Fruit fly (Drosophila melanogaster): ENCODE measurements around the gene Der-1.

Der-1 gene

dm6 chr2L:2013836-2014434 lies 40.2 kb downstream of the Der-1 start (continued):
- TF ChIP-seq CG15479 (GFP tag; optimal IDR thresholded peaks at IDR 0.05) (peak; percentile 21), Hr39 (optimal IDR thresholded peaks at IDR 0.05) (no peak), Xbp1 (GFP tag; optimal IDR thresholded peaks at IDR 0.05) (no peak), br (optimal IDR thresholded peaks at IDR 0.05) (no peak), CG9797 (GFP tag; optimal IDR thresholded peaks at IDR 0.05) (no peak), CG1832 (GFP tag; optimal IDR thresholded peaks at IDR 0.05) (peak; percentile 75), prd (optimal IDR thresholded peaks at IDR 0.05) (no peak), prd (GFP tag; IDR thresholded peaks at IDR 0.05) (peak; percentile 38; the same call in 1 of the 3 replicates), pros (GFP tag; optimal IDR thresholded peaks at IDR 0.05) (peak; percentile 51), Oli (tag; optimal IDR thresholded peaks at IDR 0.05) (no peak), crc (GFP tag; optimal IDR thresholded peaks at IDR 0.05) (no peak), al (GFP tag; IDR thresholded peaks at IDR 0.05) (no peak), CG17829 (tag; optimal IDR thresholded peaks at IDR 0.05) (no peak), Trl (optimal IDR thresholded peaks at IDR 0.05) (peak; percentile 12 to 39), Trl (GFP tag; optimal IDR thresholded peaks at IDR 0.05) (no peak), zfh2 (GFP tag; optimal IDR thresholded peaks at IDR 0.05) (no peak), CG7987 (GFP tag; optimal IDR thresholded peaks at IDR 0.05) (no peak), Dip2 (GFP tag; IDR thresholded peaks at IDR 0.05) (no peak), CG16813 (GFP tag; IDR thresholded peaks at IDR 0.05; ENCODE audit: partially characterized antibody) (no peak), CG10654 (GFP tag; optimal IDR thresholded peaks at IDR 0.05) (no peak), zen (tag; optimal IDR thresholded peaks at IDR 0.05) (peak; percentile 63), Dbx (GFP tag; IDR thresholded peaks at IDR 0.05) (no peak), ro (GFP tag; IDR thresholded peaks at IDR 0.05) (no peak), Ets65A (GFP tag) (no peak), CG17186 (GFP tag; optimal IDR thresholded peaks at IDR 0.05) (no peak), ara (GFP tag; IDR thresholded peaks at IDR 0.05) (no peak), Bteb2 (GFP tag; optimal IDR thresholded peaks at IDR 0.05) (no peak)

- TF ChIP-seq CG10565 (GFP tag; optimal IDR thresholded peaks at IDR 0.05) (no peak), CG9817 (tag; optimal IDR thresholded peaks at IDR 0.05) (peak; percentile 15), dmrt99B (tag; optimal IDR thresholded peaks at IDR 0.05) (peak; percentile 21), lab (GFP tag; optimal IDR thresholded peaks at IDR 0.05) (peak; percentile 48), sob (GFP tag; IDR thresholded peaks at IDR 0.05) (peak; percentile 24; the same call in 1 of the 2 replicates), vvl (GFP tag; IDR thresholded peaks at IDR 0.05) (peak; percentile 22; the same call in 1 of the 2 replicates), slbo (GFP tag; IDR thresholded peaks at IDR 0.05) (peak; percentile 46; the same call in 1 of the 2 replicates), CG7839 (tag; optimal IDR thresholded peaks at IDR 0.05) (peak; percentile 7), CG9797 (GFP tag; optimal IDR thresholded peaks at IDR 0.05) (no peak), eve (GFP tag; optimal IDR thresholded peaks at IDR 0.05) (peak in 1 of 2 experiments; percentile 41), CG3407 (GFP tag; optimal IDR thresholded peaks at IDR 0.05) (no peak), ranshi (GFP tag; IDR thresholded peaks at IDR 0.05) (0 out of 2 replicates have a peak, but pooled peaks have one; percentile 9), Dip3 (GFP tag; optimal IDR thresholded peaks at IDR 0.05) (peak; percentile 26), ato (GFP tag; IDR thresholded peaks at IDR 0.05; ENCODE audit: partially characterized antibody) (no peak), CG9215 (GFP tag; IDR thresholded peaks at IDR 0.05) (no peak), CG11560 (tag; IDR thresholded peaks at IDR 0.05) (no peak), Rfx (GFP tag; IDR thresholded peaks at IDR 0.05) (peak; percentile 55; the same call in 1 of the 2 replicates), C15 (GFP tag; IDR thresholded peaks at IDR 0.05) (no peak), lmd (GFP tag; IDR thresholded peaks at IDR 0.05) (peak; percentile 47; the same call in 1 of the 2 replicates), Xbp1 (GFP tag; optimal IDR thresholded peaks at IDR 0.05) (no peak), Ada2b (GFP tag; IDR thresholded peaks at IDR 0.05) (0 out of 2 replicates have a peak, but pooled peaks have one; percentile 8), CG2120 (GFP tag; optimal IDR thresholded peaks at IDR 0.05) (peak; percentile 55), bsh (GFP tag; optimal IDR thresholded peaks at IDR 0.05) (no peak), CG6765 (GFP tag; optimal IDR thresholded peaks at IDR 0.05) (peak; percentile 2), CG3065 (GFP tag; optimal IDR thresholded peaks at IDR 0.05) (no peak), tio (GFP tag; optimal IDR thresholded peaks at IDR 0.05) (peak; percentile 2), CG10543 (GFP tag; optimal IDR thresholded peaks at IDR 0.05) (peak; percentile 8)
Measured at dm6 chr2L:2015204-2015603, 41.4 kb downstream of the Der-1 start.

Data from whole organism, embryonic.